Fruit fly (Drosophila melanogaster) whole organism, adult: Measurements from ENCODE around the gene CG7565.

Source experiments
- CG11617 ChIP-seq: fragments of 200-800 bp; sonication (Bioruptor generic); optimal IDR thresholded peaks from 2 replicates; lab custom pipeline; 2017; ENCODE audit warnings: mild to moderate bottlenecking, missing biosample characterization, missing genetic modification reagents, missing genetic modification characterization
- CG12768 ChIP-seq: fragments of 200-800 bp; sonication (Bioruptor generic); optimal IDR thresholded peaks from 2 replicates; lab custom pipeline; 2017; ENCODE audit warnings: missing biosample characterization, missing genetic modification characterization, mild to moderate bottlenecking, moderate library complexity, missing genetic modification reagents
- CG14711 ChIP-seq: fragments of 200-800 bp; sonication (Bioruptor generic); optimal IDR thresholded peaks from 2 replicates; lab custom pipeline; 2018; ENCODE audit warnings: missing biosample characterization, mild to moderate bottlenecking, missing genetic modification characterization, moderate library complexity
- CG1620 ChIP-seq: fragments of 200-800 bp; sonication (Bioruptor generic); optimal IDR thresholded peaks from 2 replicates; lab custom pipeline; 2016; ENCODE audit warnings: missing biosample characterization, missing genetic modification characterization
- CG33017 ChIP-seq: fragments of 200-800 bp; sonication (Bioruptor generic); optimal IDR thresholded peaks from 2 replicates; lab custom pipeline; 2018; ENCODE audit warnings: missing biosample characterization, mild to moderate bottlenecking, missing genetic modification characterization, moderate library complexity
- CG5204 ChIP-seq: fragments of 200-800 bp; sonication (Bioruptor generic); optimal IDR thresholded peaks from 2 replicates; lab custom pipeline; 2016; ENCODE audit warnings: missing biosample characterization, missing genetic modification characterization
- CG7045 ChIP-seq: fragments of 200-800 bp; sonication (Bioruptor generic); optimal IDR thresholded peaks from 2 replicates; lab custom pipeline; 2017; ENCODE audit warnings: missing biosample characterization, mild to moderate bottlenecking, missing genetic modification characterization
- CG7101 ChIP-seq: fragments of 200-800 bp; sonication (Bioruptor generic); optimal IDR thresholded peaks from 2 replicates; lab custom pipeline; 2018; ENCODE audit warnings: missing biosample characterization, mild to moderate bottlenecking, missing genetic modification characterization, moderate library complexity
- Clk ChIP-seq: fragments of 200-800 bp; sonication (Bioruptor generic); optimal IDR thresholded peaks from 2 replicates; lab custom pipeline; 2017; ENCODE audit warnings: missing biosample characterization, missing genetic modification characterization
- Crg-1 ChIP-seq: fragments of 200-800 bp; sonication (Bioruptor generic); optimal IDR thresholded peaks from 2 replicates; lab custom pipeline; 2016; ENCODE audit warnings: missing biosample characterization, missing genetic modification characterization
- Hr96 ChIP-seq: fragments of 200-800 bp; sonication (Bioruptor generic); optimal IDR thresholded peaks from 2 replicates; lab custom pipeline; 2016; ENCODE audit warnings: missing biosample characterization, missing genetic modification characterization
- Mnt ChIP-seq: fragments of 200-800 bp; sonication (Bioruptor generic); optimal IDR thresholded peaks from 2 replicates; lab custom pipeline; 2016; ENCODE audit warnings: missing biosample characterization, mild to moderate bottlenecking, missing genetic modification characterization
- bab1 ChIP-seq: fragments of 200-800 bp; sonication (Bioruptor generic); optimal IDR thresholded peaks from 3 replicates; lab custom pipeline; 2019; ENCODE audit warnings: missing biosample characterization, mild to moderate bottlenecking, missing genetic modification characterization, moderate library complexity
- cnc ChIP-seq, 2 experiments: fragments of >200 bp; optimal IDR thresholded peaks; 2 replicates each; lab custom pipeline; 2017
- kay ChIP-seq: fragments of 200-800 bp; sonication (Bioruptor generic); peaks from one replicate; lab custom pipeline; 2016; ENCODE audit warnings: missing biosample characterization, missing genetic modification characterization, borderline replicate concordance
- ovo ChIP-seq: fragments of 200-800 bp; sonication (Bioruptor generic); optimal IDR thresholded peaks from 2 replicates; lab custom pipeline; 2016; ENCODE audit warnings: missing biosample characterization, missing genetic modification characterization
- pad ChIP-seq: fragments of 200-800 bp; sonication (Bioruptor generic); optimal IDR thresholded peaks from 3 replicates; lab custom pipeline; 2017; ENCODE audit warnings: missing biosample characterization, missing genetic modification characterization, mild to moderate bottlenecking, moderate library complexity, missing genetic modification reagents
- tj ChIP-seq: fragments of 200-800 bp; sonication (Bioruptor generic); optimal IDR thresholded peaks from 3 replicates; lab custom pipeline; 2017; ENCODE audit warnings: missing biosample characterization, mild to moderate bottlenecking, missing genetic modification characterization, moderate library complexity
- toe ChIP-seq: fragments of 200-800 bp; sonication (Bioruptor generic); optimal IDR thresholded peaks from 2 replicates; lab custom pipeline; 2016; ENCODE audit warnings: missing biosample characterization, missing genetic modification characterization

Gene CG7565

dm6 chr3L:8039119-8039518 lies 52.5 kb downstream of the CG7565 start:
- no peak for TF ChIP-seq CG7045 (GFP tag; lab: Kevin White, UChicago)
- no peak for TF ChIP-seq CG11617 (GFP tag; lab: Kevin White, UChicago)
- TF ChIP-seq CG33017 (tag; lab: Kevin White, UChicago) = no peak
- no peak for TF ChIP-seq Hr96
- no peak for TF ChIP-seq kay (GFP tag; lab: Kevin White, UChicago)
- no peak for TF ChIP-seq CG7101 (tag; lab: Kevin White, UChicago)
- TF ChIP-seq CG1620 (GFP tag; lab: Kevin White, UChicago) = no peak
- TF ChIP-seq Mnt (GFP tag; lab: Kevin White, UChicago) = no peak
- no peak for TF ChIP-seq toe (GFP tag; lab: Kevin White, UChicago)
- no peak for TF ChIP-seq tj (GFP tag; lab: Kevin White, UChicago)
- TF ChIP-seq Clk (GFP tag; lab: Kevin White, UChicago) = no peak
- no peak for TF ChIP-seq CG12768 (GFP tag; lab: Kevin White, UChicago)
- no peak for TF ChIP-seq Crg-1 (GFP tag; lab: Kevin White, UChicago)
- no peak for TF ChIP-seq bab1 (GFP tag; lab: Kevin White, UChicago)
- no peak for TF ChIP-seq CG14711 (tag; lab: Kevin White, UChicago)
- TF ChIP-seq CG5204 (GFP tag; lab: Kevin White, UChicago) = no peak
- no peak for TF ChIP-seq pad (GFP tag; lab: Kevin White, UChicago)
- TF ChIP-seq ovo = no peak
- no peak for TF ChIP-seq cnc (optimal IDR thresholded peaks at IDR 0.05; lab: Kevin White, UChicago)

DNA sequence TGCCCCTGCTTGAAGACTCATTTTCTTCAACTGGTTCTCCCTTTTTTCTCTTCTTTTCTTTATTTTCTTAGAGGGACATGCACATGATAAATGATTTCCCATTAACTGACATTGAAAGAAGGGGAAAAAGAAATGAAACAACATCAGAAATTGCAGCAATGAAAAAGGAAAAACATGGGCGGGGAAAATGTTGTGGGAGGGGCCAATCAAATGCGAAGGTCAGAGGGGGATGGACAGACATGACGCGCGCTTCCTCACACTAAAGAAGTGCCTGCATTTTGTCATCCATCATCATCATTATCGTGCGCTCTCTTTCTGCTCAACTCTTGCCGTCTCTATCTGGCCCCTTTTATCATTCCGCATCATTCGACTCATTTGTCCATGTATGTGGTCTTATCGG lies 53.9 kb downstream of the CG7565 start:
- TF ChIP-seq Clk (GFP tag; lab: Kevin White, UChicago) = no peak
- TF ChIP-seq Hr96 = no peak
